Worm (Caenorhabditis elegans): ENCODE data around the gene rrp-1.

DNA sequence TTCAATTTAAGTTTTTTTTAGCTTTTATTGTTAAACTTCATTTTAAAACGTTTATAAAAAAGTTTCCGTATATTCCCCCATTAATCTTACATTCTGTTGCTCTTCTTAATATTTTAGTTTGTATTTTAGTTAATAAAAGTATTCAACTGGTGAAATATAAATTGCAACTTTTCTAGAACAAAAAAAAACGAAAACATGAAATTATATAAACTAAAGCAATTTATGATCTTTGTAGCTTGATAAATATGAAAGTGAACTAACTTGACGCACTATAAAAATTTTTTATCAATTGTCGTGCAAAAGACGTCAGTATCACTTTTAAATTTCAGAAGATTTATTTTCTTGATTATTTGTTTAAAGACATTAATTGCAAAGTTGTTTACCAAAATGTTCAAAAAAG, 35.6 kb upstream of the rrp-1 start, which contains the start of gene F44D12.2:
- TF ChIP-seq unc-62 (GFP tag; optimal IDR thresholded peaks at IDR 0.05) (no peak), flh-1 (GFP tag; optimal IDR thresholded peaks at IDR 0.05) (no peak)
